Worm (Caenorhabditis elegans): ENCODE data around the gene zipt-2.3.

DNA sequence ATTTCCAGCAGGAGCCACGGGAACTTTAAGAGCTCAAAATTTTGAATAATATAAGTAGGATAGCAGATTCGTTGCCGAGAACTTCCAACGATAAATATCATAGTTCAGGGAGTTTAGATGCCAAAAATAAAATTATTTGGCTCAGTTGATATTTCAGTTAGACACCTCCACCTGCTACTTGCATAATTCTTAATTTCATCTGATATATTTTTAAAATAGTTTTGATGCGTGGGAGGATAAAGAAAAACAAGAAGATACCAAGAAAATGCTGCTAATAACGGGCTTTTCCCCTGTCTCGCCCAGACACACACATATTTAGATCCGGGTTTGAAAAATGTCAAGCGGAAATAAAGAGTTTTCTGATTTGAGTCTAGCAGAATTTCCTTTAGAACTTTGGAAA lies 5.5 kb upstream of the zipt-2.3 start, which contains the start of gene sre-46:
- no peak for TF ChIP-seq aly-1 (tag; optimal IDR thresholded peaks at IDR 0.05)
- no peak for TF ChIP-seq ama-1 (optimal IDR thresholded peaks at IDR 0.05)
- no peak for TF ChIP-seq flt-1 (GFP tag; IDR thresholded peaks at IDR 0.05)
- TF ChIP-seq pes-1 (GFP tag; IDR thresholded peaks at IDR 0.05), result no peak
- no peak for TF ChIP-seq ceh-36 (tag; optimal IDR thresholded peaks at IDR 0.05)

Measured in whole organism, early embryonic.